Fruit fly (Drosophila melanogaster): ENCODE results near the gene prage.
A peak's percentile ranks its signal among the peaks of the same experiment; 100 is the strongest.

The prage gene

DNA sequence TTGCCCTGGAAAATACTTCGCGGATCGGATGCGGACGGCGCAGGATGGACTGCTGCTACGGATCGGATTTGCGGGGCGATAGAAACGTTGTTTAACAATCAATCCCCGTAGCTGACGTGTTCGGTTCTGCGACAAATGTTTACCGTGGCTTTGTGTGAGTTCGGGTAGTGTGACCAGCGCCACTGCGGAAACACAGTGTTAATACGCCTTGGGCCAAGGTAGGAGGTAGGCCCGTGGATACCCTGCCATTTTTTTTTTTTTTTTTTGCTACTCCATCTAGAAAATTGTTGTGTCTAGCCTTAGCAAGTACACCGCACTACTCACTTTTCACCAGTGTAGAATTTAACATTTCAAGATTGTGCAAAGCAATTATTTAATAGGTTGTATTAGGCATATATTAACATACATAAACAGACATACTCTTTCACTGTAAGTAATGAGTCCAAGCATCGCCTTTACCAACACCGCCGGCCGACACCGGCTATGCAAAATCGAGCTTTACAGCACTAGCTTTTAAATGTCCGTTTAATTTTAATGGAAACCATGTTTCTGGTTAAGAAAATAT lies 88.2 kb downstream of the prage start, which contains the start of gene deltaCOP (continued):
- TF ChIP-seq Jarid2 (GFP tag; optimal IDR thresholded peaks at IDR 0.05) (no peak), da (GFP tag; optimal IDR thresholded peaks at IDR 0.05) (peak; percentile 88), MBD-R2 (GFP tag; IDR thresholded peaks at IDR 0.05) (peak; percentile 83), Stat92E (GFP tag; optimal IDR thresholded peaks at IDR 0.05) (no peak), HLH4C (GFP tag; IDR thresholded peaks at IDR 0.05; ENCODE audit: partially characterized antibody) (no peak), CG10431 (GFP tag; optimal IDR thresholded peaks at IDR 0.05) (no peak), en (GFP tag; optimal IDR thresholded peaks at IDR 0.05) (peak; percentile 69), tgo (GFP tag; IDR thresholded peaks at IDR 0.05) (peak; percentile 82), vnd (GFP tag; IDR thresholded peaks at IDR 0.05; ENCODE audit: partially characterized antibody) (no peak), h (optimal IDR thresholded peaks at IDR 0.05) (no peak), CG7357 (GFP tag; IDR thresholded peaks at IDR 0.05) (peak; percentile 66; the same call in 2 of the 3 replicates), Nf-YC (tag; optimal IDR thresholded peaks at IDR 0.05) (peak; percentile 60), CG8765 (GFP tag; IDR thresholded peaks at IDR 0.05) (peak; percentile 62; the same call in 1 of the 2 replicates), PHDP (tag; optimal IDR thresholded peaks at IDR 0.05) (peak; percentile 75), CG9932 (GFP tag; IDR thresholded peaks at IDR 0.05) (peak; percentile 89), unc-4 (GFP tag; IDR thresholded peaks at IDR 0.05; ENCODE audit: partially characterized antibody) (no peak), usp (GFP tag; optimal IDR thresholded peaks at IDR 0.05) (no peak), scrt (GFP tag; optimal IDR thresholded peaks at IDR 0.05) (no peak), Optix (GFP tag; IDR thresholded peaks at IDR 0.05) (peak; percentile 87), row (GFP tag; IDR thresholded peaks at IDR 0.05) (peak; percentile 99), cwo (GFP tag; optimal IDR thresholded peaks at IDR 0.05) (peak; percentile 65), CG7987 (GFP tag; optimal IDR thresholded peaks at IDR 0.05) (peak; percentile 23), Oli (tag; optimal IDR thresholded peaks at IDR 0.05) (peak; percentile 77), seq (GFP tag; IDR thresholded peaks at IDR 0.05) (peak; percentile 82), inv (GFP tag; IDR thresholded peaks at IDR 0.05; ENCODE audit: partially characterized antibody) (no peak), CG31441 (GFP tag; IDR thresholded peaks at IDR 0.05) (no peak; the same call in 1 of the 2 replicates), mirr (GFP tag; optimal IDR thresholded peaks at IDR 0.05) (no peak), Atf-2 (GFP tag; optimal IDR thresholded peaks at IDR 0.05) (peak; percentile 88), CG11456 (GFP tag; IDR thresholded peaks at IDR 0.05) (peak; percentile 82; the same call in 2 of the 3 replicates), CG14441 (GFP tag; IDR thresholded peaks at IDR 0.05) (peak; percentile 75), CG4360 (GFP tag; IDR thresholded peaks at IDR 0.05) (peak; percentile 26; the same call in 1 of the 2 replicates), CG8388 (GFP tag; optimal IDR thresholded peaks at IDR 0.05) (no peak), ci (GFP tag; IDR thresholded peaks at IDR 0.05) (peak; percentile 83), MESR4 (GFP tag; optimal IDR thresholded peaks at IDR 0.05) (peak; percentile 76), ssp (GFP tag; IDR thresholded peaks at IDR 0.05) (peak; percentile 74), run (tag; optimal IDR thresholded peaks at IDR 0.05) (peak; percentile 30), CG7839 (tag; optimal IDR thresholded peaks at IDR 0.05) (peak; percentile 82), Asciz (GFP tag; optimal IDR thresholded peaks at IDR 0.05) (no peak), CG13624 (GFP tag; optimal IDR thresholded peaks at IDR 0.05) (peak; percentile 92), dati (GFP tag; IDR thresholded peaks at IDR 0.05) (no peak), Sry-δ (GFP tag; optimal IDR thresholded peaks at IDR 0.05) (peak; percentile 57), kay (GFP tag; optimal IDR thresholded peaks at IDR 0.05) (peak; percentile 78), fd102C (GFP tag; optimal IDR thresholded peaks at IDR 0.05) (no peak), CG13894 (tag; optimal IDR thresholded peaks at IDR 0.05) (peak; percentile 70), CG17359 (tag; optimal IDR thresholded peaks at IDR 0.05) (peak; percentile 76), bigmax (GFP tag; optimal IDR thresholded peaks at IDR 0.05) (no peak), CG1602 (GFP tag; optimal IDR thresholded peaks at IDR 0.05) (peak; percentile 84), esg (GFP tag; conservative IDR thresholded peaks at IDR 0.05) (peak; percentile 82), Hmr (GFP tag; optimal IDR thresholded peaks at IDR 0.05) (peak; percentile 86), ab (GFP tag; optimal IDR thresholded peaks at IDR 0.05) (no peak)

All from whole organism, embryonic.